Fruit fly (Drosophila melanogaster) whole organism, wandering third instar larva: Measurements from ENCODE around the gene CG44098.

ENCODE experiments used
- Abd-B ChIP-seq: fragments of >200 bp; optimal IDR thresholded peaks from 2 replicates; lab custom pipeline; 2017; ENCODE audit warnings: missing biosample characterization, missing genetic modification characterization
- CG9705 ChIP-seq: fragments of 200-800 bp; sonication (Bioruptor generic); optimal IDR thresholded peaks from 2 replicates; lab custom pipeline; 2018; ENCODE audit warnings: missing biosample characterization, mild to moderate bottlenecking, missing genetic modification characterization
- Dfd ChIP-seq: fragments of >200 bp; optimal IDR thresholded peaks from 2 replicates; lab custom pipeline; 2017; ENCODE audit warnings: missing biosample characterization, missing genetic modification characterization
- HLH106 ChIP-seq: fragments of 200-800 bp; optimal IDR thresholded peaks from 3 replicates; lab custom pipeline; 2019; ENCODE audit warnings: missing biosample characterization, mild to moderate bottlenecking, missing genetic modification characterization, moderate library complexity
- OdsH ChIP-seq: fragments of 200-800 bp; sonication (Bioruptor generic); optimal IDR thresholded peaks from 2 replicates; lab custom pipeline; 2016; ENCODE audit warnings: missing biosample characterization, mild to moderate bottlenecking, missing genetic modification characterization
- Rel ChIP-seq, 2 experiments: fragments of 200-800 bp; sonication (Bioruptor generic) in 1 of 2; optimal IDR thresholded peaks; 2 replicates in 1 of 2; 3 replicates in 1 of 2; lab custom pipeline; 2016 to 2019; ENCODE audit warnings: mild to moderate bottlenecking in 2 of 2, missing biosample characterization in 2 of 2, missing genetic modification characterization in 2 of 2, moderate library complexity in 1 of 2
- foxo ChIP-seq, 2 experiments: fragments of 200-800 bp; sonication (Bioruptor generic); optimal IDR thresholded peaks; 2 replicates in 1 of 2; 3 replicates in 1 of 2; lab custom pipeline; 2016 to 2017; ENCODE audit warnings: missing biosample characterization in 2 of 2, missing genetic modification characterization in 2 of 2
- usp ChIP-seq: fragments of >200 bp; optimal IDR thresholded peaks from 2 replicates; lab custom pipeline; 2017; ENCODE audit warnings: missing biosample characterization, missing genetic modification characterization

DNA sequence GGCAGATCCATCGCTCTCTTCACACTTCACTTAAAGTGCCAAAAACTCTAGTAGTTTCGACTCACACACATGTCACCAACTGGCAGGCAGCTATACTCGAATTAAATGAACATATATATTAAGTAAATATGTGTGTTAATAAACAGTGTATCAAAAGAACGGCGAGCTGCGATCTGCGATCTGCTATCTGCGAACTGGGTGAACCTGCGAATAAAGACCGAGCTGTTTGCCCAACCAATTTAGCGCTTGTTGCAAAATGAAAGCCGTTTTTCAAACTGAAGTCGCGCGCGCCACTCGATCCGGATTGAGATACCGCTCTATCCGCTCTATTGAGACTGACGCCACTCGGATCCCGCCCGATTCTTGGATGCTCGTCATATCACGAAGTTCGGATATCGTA is at the start of gene CG44098:
- no peak for TF ChIP-seq Abd-B (GFP tag; lab: Kevin White, UChicago)
- TF ChIP-seq Dfd (GFP tag; lab: Kevin White, UChicago), result no peak
- no peak for TF ChIP-seq CG9705 (GFP tag; lab: Kevin White, UChicago)
- no peak for TF ChIP-seq Rel (GFP tag; optimal IDR thresholded peaks at IDR 0.05; lab: Kevin White, UChicago)
- TF ChIP-seq Rel (tag; optimal IDR thresholded peaks at IDR 0.05; lab: Kevin White, UChicago), result no peak
- TF ChIP-seq usp (GFP tag; lab: Kevin White, UChicago), result no peak
- TF ChIP-seq HLH106, result no peak
- TF ChIP-seq foxo (GFP tag; optimal IDR thresholded peaks at IDR 0.05; lab: Kevin White, UChicago), result no peak
- TF ChIP-seq OdsH (GFP tag; lab: Kevin White, UChicago), result no peak
